Worm (Caenorhabditis elegans) whole organism, early embryonic: ENCODE data around the gene igcm-4.

Experiments used
- B0310.2 ChIP-seq: sonication (generic microtip); optimal IDR thresholded peaks from 2 replicates; lab custom pipeline; 2016; ENCODE audit warnings: mild to moderate bottlenecking, missing genetic modification characterization, missing compliant biosample characterization
- F13C5.2 ChIP-seq: sonication (generic microtip); optimal IDR thresholded peaks from 2 replicates; lab custom pipeline; 2017; ENCODE audit warnings: mild to moderate bottlenecking, missing genetic modification characterization, inconsistent platforms, missing compliant biosample characterization
- aly-1 ChIP-seq: sonication (generic microtip); optimal IDR thresholded peaks from 2 replicates; lab custom pipeline; 2016; ENCODE audit warnings: missing genetic modification characterization, missing compliant biosample characterization
- ama-1 ChIP-seq: fragments of 150-350 bp; optimal IDR thresholded peaks from 2 replicates; lab custom pipeline; 2014
- ceh-13 ChIP-seq: fragments of 200-800 bp; sonication (Bioruptor generic); optimal IDR thresholded peaks from 2 replicates; lab custom pipeline; 2018; ENCODE audit warnings: mild to moderate bottlenecking, missing genetic modification characterization, missing compliant biosample characterization
- ceh-36 ChIP-seq: sonication (generic microtip); optimal IDR thresholded peaks from 2 replicates; lab custom pipeline; 2016; ENCODE audit warnings: missing genetic modification characterization, inconsistent platforms, missing compliant biosample characterization
- ets-7 ChIP-seq: sonication (generic microtip); optimal IDR thresholded peaks from 2 replicates; lab custom pipeline; 2016; ENCODE audit warnings: missing genotype, missing genetic modification characterization, missing compliant biosample characterization
- flt-1 ChIP-seq: fragments of 200-800 bp; sonication (Bioruptor generic); IDR thresholded peaks from 2 replicates; pipeline ENCODE4 v1.3.6; 2022; ENCODE audit warnings: missing genetic modification characterization, missing compliant biosample characterization
- hmbx-1 ChIP-seq: sonication (generic microtip); optimal IDR thresholded peaks from 2 replicates; lab custom pipeline; 2016; ENCODE audit warnings: mild to moderate bottlenecking, missing genetic modification characterization, missing compliant biosample characterization
- hmg-4 ChIP-seq: fragments of 200-800 bp; sonication (Bioruptor generic); optimal IDR thresholded peaks from 2 replicates; lab custom pipeline; 2018; ENCODE audit warnings: mild to moderate bottlenecking, missing genetic modification characterization, missing compliant biosample characterization
- hnd-1 ChIP-seq: sonication (generic microtip); optimal IDR thresholded peaks from 2 replicates; lab custom pipeline; 2016; ENCODE audit warnings: missing genetic modification characterization, missing compliant biosample characterization
- pes-1 ChIP-seq: fragments of 200-800 bp; sonication (Bioruptor generic); IDR thresholded peaks from 2 replicates; pipeline ENCODE4 v1.3.6; 2022; ENCODE audit warnings: missing genetic modification reagents, missing genetic modification characterization, missing compliant biosample characterization
- scrt-1 ChIP-seq: fragments of 200-800 bp; sonication (Bioruptor generic); IDR thresholded peaks from 2 replicates; pipeline ENCODE4 v1.3.6; 2022; ENCODE audit warnings: missing genetic modification characterization, missing compliant biosample characterization
- sea-1 ChIP-seq: fragments of 200-800 bp; sonication (Bioruptor generic); conservative IDR thresholded peaks from 2 replicates; pipeline ENCODE4 v1.3.6; 2022; ENCODE audit warnings: missing genetic modification characterization, missing compliant biosample characterization
- tbx-11 ChIP-seq: fragments of 200-800 bp; sonication (Bioruptor generic); IDR thresholded peaks from 2 replicates; pipeline ENCODE4 v1.3.6; 2022; ENCODE audit warnings: missing genetic modification characterization, missing compliant biosample characterization
- tbx-37 ChIP-seq: fragments of 200-800 bp; sonication (Bioruptor generic); conservative IDR thresholded peaks from 2 replicates; pipeline ENCODE4 v1.3.6; 2022; ENCODE audit warnings: missing genetic modification reagents, missing genetic modification characterization, missing compliant biosample characterization
- tra-4 ChIP-seq: sonication (generic microtip); optimal IDR thresholded peaks from 2 replicates; lab custom pipeline; 2017; ENCODE audit warnings: missing genetic modification characterization, missing compliant biosample characterization

The igcm-4 gene

ce11 chrX:2068294-2068693, 22.1 kb upstream of the igcm-4 start:
- TF ChIP-seq tbx-37 (GFP tag; lab: Robert Waterston, UW) (no peak), hnd-1 (tag; lab: Kevin White, UChicago) (no peak), B0310.2 (tag; lab: Kevin White, UChicago) (no peak), ceh-36 (tag; lab: Kevin White, UChicago) (no peak), tra-4 (tag; lab: Kevin White, UChicago) (no peak)

ce11 chrX:2064730-2065129, 18.6 kb upstream of the igcm-4 start, which contains the start of gene F49H12.7:
Gene F49H12.7 (plus strand): TSS chrX:2065030.
- TF ChIP-seq scrt-1 (GFP tag; lab: Robert Waterston, UW) = no peak
- TF ChIP-seq hnd-1 (tag; lab: Kevin White, UChicago) = no peak
- no peak for TF ChIP-seq ets-7 (tag; lab: Kevin White, UChicago)
- TF ChIP-seq aly-1 (tag; lab: Kevin White, UChicago) = no peak
- no peak for TF ChIP-seq pes-1 (GFP tag; lab: Robert Waterston, UW)
- no peak for TF ChIP-seq tbx-11 (GFP tag; lab: Robert Waterston, UW)
- TF ChIP-seq tra-4 (tag; lab: Kevin White, UChicago) = no peak
- TF ChIP-seq B0310.2 (tag; lab: Kevin White, UChicago) = no peak
- no peak for TF ChIP-seq sea-1 (GFP tag; lab: Robert Waterston, UW)
- TF ChIP-seq hmg-4 (GFP tag; lab: Kevin White, UChicago) = no peak
- no peak for TF ChIP-seq hmbx-1 (tag; lab: Kevin White, UChicago)
- no peak for TF ChIP-seq ceh-13 (GFP tag; lab: Kevin White, UChicago)
- no peak for TF ChIP-seq F13C5.2 (tag; lab: Kevin White, UChicago)
- no peak for TF ChIP-seq ceh-36 (tag; lab: Kevin White, UChicago)

- 0 out of 2 replicates have a peak, but pooled peaks have one; percentile 17 for TF ChIP-seq sea-1 (GFP tag; lab: Robert Waterston, UW)
Observed at ce11 chrX:2058498-2059349, 12.6 kb upstream of the igcm-4 start.

ce11 chrX:2057828-2058418, 11.8 kb upstream of the igcm-4 start:
- peak; percentile 89 for TF ChIP-seq pes-1 (GFP tag; lab: Robert Waterston, UW)
- TF ChIP-seq scrt-1 (GFP tag; lab: Robert Waterston, UW) = 0 out of 2 replicates have a peak, but pooled peaks have one; percentile 48
- TF ChIP-seq tbx-37 (GFP tag; lab: Robert Waterston, UW) = peak; percentile 25; the same call in 1 of the 2 replicates
- TF ChIP-seq flt-1 (GFP tag; lab: Robert Waterston, UW) = peak; percentile 84; the same call in 1 of the 2 replicates
- TF ChIP-seq tbx-11 (GFP tag; lab: Robert Waterston, UW) = peak; percentile 62; the same call in 1 of the 2 replicates
- TF ChIP-seq sea-1 (GFP tag; lab: Robert Waterston, UW) = peak; percentile 81

- 0 out of 2 replicates have a peak, but pooled peaks have one; percentile 3 for TF ChIP-seq tbx-37 (GFP tag; lab: Robert Waterston, UW)
Observed at ce11 chrX:2056875-2057274, 10.7 kb upstream of the igcm-4 start.

- TF ChIP-seq pes-1 (GFP tag; lab: Robert Waterston, UW) (no peak), hmbx-1 (tag; lab: Kevin White, UChicago) (no peak), ama-1 (no peak), scrt-1 (GFP tag; lab: Robert Waterston, UW) (no peak), tbx-11 (GFP tag; lab: Robert Waterston, UW) (no peak), tra-4 (tag; lab: Kevin White, UChicago) (no peak), sea-1 (GFP tag; lab: Robert Waterston, UW) (no peak)
Observed at ce11 chrX:2051602-2052001, 5.4 kb upstream of the igcm-4 start, which contains the start of gene Y102A11A.1. Gene Y102A11A.1 (plus strand): TSS chrX:2051824.

ce11 chrX:2050212-2050611, 4.1 kb upstream of the igcm-4 start:
- no peak for TF ChIP-seq F13C5.2 (tag; lab: Kevin White, UChicago)
- no peak for TF ChIP-seq tra-4 (tag; lab: Kevin White, UChicago)
- no peak for TF ChIP-seq ceh-13 (GFP tag; lab: Kevin White, UChicago)
- no peak for TF ChIP-seq tbx-37 (GFP tag; lab: Robert Waterston, UW)
- no peak for TF ChIP-seq ama-1
- TF ChIP-seq ets-7 (tag; lab: Kevin White, UChicago) = no peak
- TF ChIP-seq hmg-4 (GFP tag; lab: Kevin White, UChicago) = no peak
- no peak for TF ChIP-seq ceh-36 (tag; lab: Kevin White, UChicago)
- no peak for TF ChIP-seq tbx-11 (GFP tag; lab: Robert Waterston, UW)
- no peak for TF ChIP-seq flt-1 (GFP tag; lab: Robert Waterston, UW)
- TF ChIP-seq scrt-1 (GFP tag; lab: Robert Waterston, UW) = no peak
